Fruit fly (Drosophila melanogaster): ENCODE data around the gene Imp.

Imp gene

dm6 chrX:10771856-10772592 lies 52.1 kb downstream of the Imp start, which contains the start of gene CG15211 (continued):
- TF ChIP-seq CG10321 (GFP tag; IDR thresholded peaks at IDR 0.05) (0 out of 2 replicates have a peak, but pooled peaks have one; percentile 11), HmgZ (tag; optimal IDR thresholded peaks at IDR 0.05) (no peak)

- TF ChIP-seq slou (GFP tag; optimal IDR thresholded peaks at IDR 0.05) = no peak
- no peak for TF ChIP-seq Ptx1 (GFP tag; IDR thresholded peaks at IDR 0.05)
- no peak for TF ChIP-seq CG30020 (tag; optimal IDR thresholded peaks at IDR 0.05)
- no peak for TF ChIP-seq dati (GFP tag; IDR thresholded peaks at IDR 0.05)
- peak; percentile 59 for TF ChIP-seq inv (GFP tag; IDR thresholded peaks at IDR 0.05; ENCODE audit: partially characterized antibody)
- TF ChIP-seq CG11247 (GFP tag; IDR thresholded peaks at IDR 0.05) = no peak
- no peak for TF ChIP-seq ranshi (GFP tag; IDR thresholded peaks at IDR 0.05)
- peak; percentile 34; the same call in 1 of the 2 replicates for TF ChIP-seq CkIIα-i1 (GFP tag; IDR thresholded peaks at IDR 0.05)
- TF ChIP-seq emc (GFP tag; optimal IDR thresholded peaks at IDR 0.05) = peak; percentile 25
- peak; percentile 78 for TF ChIP-seq CG17186 (GFP tag; optimal IDR thresholded peaks at IDR 0.05)
- no peak for TF ChIP-seq otp (GFP tag; IDR thresholded peaks at IDR 0.05)
- TF ChIP-seq mld (GFP tag; IDR thresholded peaks at IDR 0.05; ENCODE audit: partially characterized antibody) = peak; percentile 72; the same call in 2 of the 3 replicates
- peak; percentile 27; the same call in 1 of the 3 replicates for TF ChIP-seq row (GFP tag; IDR thresholded peaks at IDR 0.05)
- peak; percentile 36 for TF ChIP-seq CG11504 (tag; optimal IDR thresholded peaks at IDR 0.05)
- no peak for TF ChIP-seq fru (optimal IDR thresholded peaks at IDR 0.05)
- TF ChIP-seq Rfx (GFP tag; IDR thresholded peaks at IDR 0.05) = peak; percentile 64
- TF ChIP-seq hkb (optimal IDR thresholded peaks at IDR 0.05) = peak; percentile 45
- TF ChIP-seq hkb (GFP tag; IDR thresholded peaks at IDR 0.05) = no peak; the same call in 1 of the 2 replicates
- no peak for TF ChIP-seq run (tag; optimal IDR thresholded peaks at IDR 0.05)
- TF ChIP-seq CG30403 (GFP tag; optimal IDR thresholded peaks at IDR 0.05) = peak; percentile 26
- peak; percentile 96 for TF ChIP-seq Dref (GFP tag; IDR thresholded peaks at IDR 0.05)
- TF ChIP-seq CG10267 (tag; optimal IDR thresholded peaks at IDR 0.05) = peak; percentile 70
- no peak for TF ChIP-seq Sry-β (GFP tag; optimal IDR thresholded peaks at IDR 0.05)
- TF ChIP-seq Dad (GFP tag; optimal IDR thresholded peaks at IDR 0.05) = no peak
- peak; percentile 72 for TF ChIP-seq CG12769 (tag; optimal IDR thresholded peaks at IDR 0.05)
- TF ChIP-seq Hmr (GFP tag; optimal IDR thresholded peaks at IDR 0.05) = peak; percentile 96
- no peak for TF ChIP-seq ase (GFP tag; IDR thresholded peaks at IDR 0.05)
- peak; percentile 3 for TF ChIP-seq scrt (GFP tag; optimal IDR thresholded peaks at IDR 0.05)
- TF ChIP-seq mam (GFP tag; optimal IDR thresholded peaks at IDR 0.05) = peak; percentile 53
- peak; percentile 0 for TF ChIP-seq Blimp-1 (GFP tag; optimal IDR thresholded peaks at IDR 0.05)
- peak; percentile 44 for TF ChIP-seq p53 (GFP tag; optimal IDR thresholded peaks at IDR 0.05)
- peak; percentile 97 for TF ChIP-seq Sin3A (optimal IDR thresholded peaks at IDR 0.05)
- peak; percentile 77 for TF ChIP-seq trem (tag; optimal IDR thresholded peaks at IDR 0.05)
- peak; percentile 36 for TF ChIP-seq Atf3 (GFP tag; optimal IDR thresholded peaks at IDR 0.05)
- no peak for TF ChIP-seq pnt (GFP tag; optimal IDR thresholded peaks at IDR 0.05)
- TF ChIP-seq Mes4 (GFP tag; optimal IDR thresholded peaks at IDR 0.05) = peak; percentile 29
- TF ChIP-seq CG15514 (GFP tag; optimal IDR thresholded peaks at IDR 0.05) = peak; percentile 88
- TF ChIP-seq klu (GFP tag; IDR thresholded peaks at IDR 0.05) = no peak
- no peak for TF ChIP-seq CG11696 (GFP tag; IDR thresholded peaks at IDR 0.05)
- TF ChIP-seq CG1647 (GFP tag; optimal IDR thresholded peaks at IDR 0.05) = peak; percentile 61
- TF ChIP-seq Hsf (GFP tag; optimal IDR thresholded peaks at IDR 0.05) = peak; percentile 1
- TF ChIP-seq so (GFP tag; IDR thresholded peaks at IDR 0.05) = peak; percentile 23; the same call in 1 of the 3 replicates
- TF ChIP-seq CG11560 (tag; IDR thresholded peaks at IDR 0.05) = peak; percentile 84; the same call in 2 of the 3 replicates
- peak; percentile 49 for TF ChIP-seq dm (GFP tag; optimal IDR thresholded peaks at IDR 0.05)
- peak; percentile 77 for TF ChIP-seq knrl (GFP tag; IDR thresholded peaks at IDR 0.05; ENCODE audit: partially characterized antibody)
- TF ChIP-seq CG9876 (GFP tag; optimal IDR thresholded peaks at IDR 0.05) = peak; percentile 42
These were observed 55.9 kb downstream of the Imp start, which contains the start of the genes Atg8a and BTBD9 for dm6 chrX:10768043-10768674. Gene Atg8a (minus strand): TSS chrX:10768338. Gene BTBD9 (plus strand): TSS chrX:10768537.
